Fruit fly (Drosophila melanogaster) whole organism, pupa: ENCODE results near the gene CG4367.

Experiments
- CG14655 ChIP-seq: fragments of 200-800 bp; sonication (Bioruptor generic); optimal IDR thresholded peaks from 3 replicates; lab custom pipeline; 2017; ENCODE audit warnings: mild to moderate bottlenecking, missing biosample characterization, missing genetic modification reagents, missing genetic modification characterization
- CG15710 ChIP-seq: fragments of 200-800 bp; sonication (Bioruptor generic); optimal IDR thresholded peaks from 2 replicates; lab custom pipeline; 2018; ENCODE audit warnings: missing biosample characterization, mild to moderate bottlenecking, missing genetic modification characterization, moderate library complexity
- CG17806 ChIP-seq: fragments of 200-800 bp; sonication (Bioruptor generic); optimal IDR thresholded peaks from 2 replicates; lab custom pipeline; 2018; ENCODE audit warnings: missing biosample characterization, mild to moderate bottlenecking, missing genetic modification characterization, moderate library complexity
- CG32121 ChIP-seq: fragments of 200-800 bp; sonication (Bioruptor generic); IDR thresholded peaks from 2 replicates; pipeline ENCODE4 v1.3.6; 2022; ENCODE audit warnings: missing biosample characterization, missing genetic modification characterization
- CG34367 ChIP-seq: fragments of 200-800 bp; sonication (Bioruptor generic); optimal IDR thresholded peaks from 2 replicates; lab custom pipeline; 2018; ENCODE audit warnings: missing biosample characterization, mild to moderate bottlenecking, missing genetic modification characterization
- CG4496 ChIP-seq: fragments of 200-800 bp; sonication (Bioruptor generic); IDR thresholded peaks from 3 replicates; pipeline ENCODE4 v1.3.6; 2022; ENCODE audit warnings: missing biosample characterization, missing genetic modification characterization
- CG8301 ChIP-seq: fragments of 200-800 bp; sonication (Bioruptor generic); optimal IDR thresholded peaks from 2 replicates; lab custom pipeline; 2018; ENCODE audit warnings: missing biosample characterization, mild to moderate bottlenecking, missing genetic modification characterization
- CG9948 ChIP-seq: fragments of 200-800 bp; sonication (Bioruptor generic); optimal IDR thresholded peaks from 2 replicates; lab custom pipeline; 2018; ENCODE audit warnings: missing biosample characterization, mild to moderate bottlenecking, missing genetic modification characterization, moderate library complexity
- EcR ChIP-seq: fragments of 200-800 bp; sonication (Bioruptor generic); optimal IDR thresholded peaks from 3 replicates; lab custom pipeline; 2019; ENCODE audit warnings: missing biosample characterization, missing genetic modification characterization, mild to moderate bottlenecking, moderate library complexity, missing genetic modification reagents
- Pif1A ChIP-seq: fragments of 200-800 bp; sonication (Bioruptor generic); optimal IDR thresholded peaks from 3 replicates; lab custom pipeline; 2016; ENCODE audit warnings: missing biosample characterization, missing genetic modification characterization
- Pif1B ChIP-seq: fragments of 200-800 bp; sonication (Bioruptor generic); optimal IDR thresholded peaks from 3 replicates; lab custom pipeline; 2016; ENCODE audit warnings: missing biosample characterization, missing genetic modification characterization
- Snoo ChIP-seq: fragments of 200-800 bp; sonication (Bioruptor generic); optimal IDR thresholded peaks from 3 replicates; lab custom pipeline; 2017; ENCODE audit warnings: missing biosample characterization, mild to moderate bottlenecking, missing genetic modification characterization, inconsistent platforms
- rn ChIP-seq: fragments of 200-800 bp; sonication (Bioruptor generic); IDR thresholded peaks from 2 replicates; pipeline ENCODE4 v1.3.6; 2022; ENCODE audit warnings: missing biosample characterization, missing genetic modification characterization

dm6 chr3R:20332688-20333087, 27.9 kb upstream of the CG4367 start:
- TF ChIP-seq Pif1B (no peak), CG32121 (GFP tag; lab: Robert Waterston, UW) (no peak), CG34367 (tag; lab: Kevin White, UChicago) (no peak), Pif1A (GFP tag; lab: Kevin White, UChicago) (no peak), EcR (GFP tag; lab: Kevin White, UChicago) (no peak), CG15710 (tag; lab: Kevin White, UChicago) (no peak), rn (GFP tag; lab: Robert Waterston, UW) (no peak), CG17806 (tag; lab: Kevin White, UChicago) (no peak), Snoo (no peak), CG14655 (no peak), CG8301 (tag; lab: Kevin White, UChicago) (no peak), CG9948 (no peak), CG4496 (GFP tag; lab: Robert Waterston, UW) (no peak)
